Worm (Caenorhabditis elegans): ENCODE data around the gene mob-2.

- no peak for TF ChIP-seq aly-2 (tag; optimal IDR thresholded peaks at IDR 0.05)
- TF ChIP-seq ceh-82 (tag; optimal IDR thresholded peaks at IDR 0.05) = no peak
- no peak for TF ChIP-seq Y5F2A.4 (GFP tag; optimal IDR thresholded peaks at IDR 0.05)
- no peak for TF ChIP-seq zfp-2 (tag; optimal IDR thresholded peaks at IDR 0.05)
- no peak for TF ChIP-seq nhr-76 (tag; optimal IDR thresholded peaks at IDR 0.05)
- TF ChIP-seq snpc-4 (tag; optimal IDR thresholded peaks at IDR 0.05) = no peak
- no peak for TF ChIP-seq nhr-237 (tag; optimal IDR thresholded peaks at IDR 0.05)
- TF ChIP-seq Y105C5A.15 (GFP tag; IDR thresholded peaks at IDR 0.05) = no peak
- no peak for TF ChIP-seq D1046.2 (GFP tag; IDR thresholded peaks at IDR 0.05)
- no peak for TF ChIP-seq ZK546.5 (tag; optimal IDR thresholded peaks at IDR 0.05)
- no peak for TF ChIP-seq lin-1 (GFP tag; IDR thresholded peaks at IDR 0.05)
Measured at ce11 chrX:13115694-13116093, 54.2 kb downstream of the mob-2 start.

Measured in whole organism, L4 larva.